Worm (Caenorhabditis elegans) whole organism, late embryonic: Measurements from ENCODE around the gene ZK185.1.

Experiments used
- ceh-14 ChIP-seq: sonication (generic microtip); optimal IDR thresholded peaks from 2 replicates; lab custom pipeline; 2016; ENCODE audit warnings: missing genotype, missing genetic modification characterization, missing compliant biosample characterization
- ceh-24 ChIP-seq: sonication (generic microtip); optimal IDR thresholded peaks from 2 replicates; lab custom pipeline; 2016; ENCODE audit warnings: mild to moderate bottlenecking, missing genetic modification characterization, missing compliant biosample characterization
- ceh-9 ChIP-seq: sonication (generic microtip); optimal IDR thresholded peaks from 2 replicates; lab custom pipeline; 2016; ENCODE audit warnings: mild to moderate bottlenecking, missing genetic modification characterization, inconsistent platforms, missing compliant biosample characterization
- pha-4 ChIP-seq: fragments of 150-350 bp; optimal IDR thresholded peaks from 2 replicates; lab custom pipeline; 2018; ENCODE audit warnings: missing biosample characterization, missing genetic modification reagents, missing genetic modification characterization
- pqm-1 ChIP-seq: sonication (generic microtip); optimal IDR thresholded peaks from 2 replicates; lab custom pipeline; 2016; ENCODE audit warnings: missing genetic modification characterization, missing compliant biosample characterization
- syd-9 ChIP-seq: sonication (generic microtip); optimal IDR thresholded peaks from 2 replicates; lab custom pipeline; 2016; ENCODE audit warnings: mild to moderate bottlenecking, missing genetic modification characterization, moderate library complexity, missing compliant biosample characterization

DNA sequence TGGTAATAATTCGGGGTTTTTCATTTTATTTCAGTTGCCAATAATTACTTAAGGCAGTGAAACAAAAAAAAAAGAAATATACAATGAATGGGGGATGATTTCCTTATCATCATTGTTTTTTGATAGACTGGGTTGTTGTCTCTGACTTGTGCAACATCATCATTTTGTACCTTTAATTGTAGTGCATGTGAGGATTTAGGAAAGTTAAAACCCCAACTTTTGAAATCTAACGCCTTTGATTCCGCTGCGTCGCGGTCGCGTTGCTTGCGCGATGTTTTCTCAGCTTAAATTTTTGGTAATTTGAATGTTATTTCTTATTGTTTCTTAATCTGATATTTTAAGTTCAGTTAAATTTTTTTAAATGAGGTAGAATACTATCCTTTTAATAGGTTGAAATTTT lies 2.5 kb upstream of the ZK185.1 start, which contains the start of gene ZK185.5:
- no peak for TF ChIP-seq pqm-1
- TF ChIP-seq pha-4 (tag; lab: Kevin White, UChicago) = no peak
- no peak for TF ChIP-seq syd-9
- no peak for TF ChIP-seq ceh-14 (tag; lab: Kevin White, UChicago)
- no peak for TF ChIP-seq ceh-24 (tag; lab: Kevin White, UChicago)
- no peak for TF ChIP-seq ceh-9 (tag; lab: Kevin White, UChicago)
